Fruit fly (Drosophila melanogaster) whole organism, embryonic: ENCODE results near the gene CG7011.

ENCODE experiments used
- CG10959 ChIP-seq: fragments of 200-800 bp; sonication (Bioruptor generic); IDR thresholded peaks from 2 replicates; pipeline ENCODE4 v1.3.6; 2022; ENCODE audit warnings: missing biosample characterization, missing genetic modification characterization
- CG10979 ChIP-seq: fragments of 200-800 bp; sonication (Bioruptor generic); optimal IDR thresholded peaks from 2 replicates; lab custom pipeline; 2018; ENCODE audit warnings: missing biosample characterization, mild to moderate bottlenecking, missing genetic modification characterization, moderate library complexity
- CG11093 ChIP-seq: fragments of 200-800 bp; sonication (Bioruptor generic); IDR thresholded peaks from 3 replicates; pipeline ENCODE4 v1.3.6; 2022; ENCODE audit warnings: missing biosample characterization, missing genetic modification characterization
- CG11456 ChIP-seq: fragments of 200-800 bp; sonication (Bioruptor generic); IDR thresholded peaks from 3 replicates; pipeline ENCODE4 v1.3.6; 2022; ENCODE audit warnings: missing biosample characterization, missing genetic modification characterization
- CG11560 ChIP-seq: fragments of 200-800 bp; sonication (Bioruptor generic); IDR thresholded peaks from 3 replicates; pipeline ENCODE4 v1.3.6; 2022; ENCODE audit warnings: missing biosample characterization, missing genetic modification characterization
- CG12769 ChIP-seq: fragments of 200-800 bp; sonication (Bioruptor generic); optimal IDR thresholded peaks from 2 replicates; lab custom pipeline; 2019; ENCODE audit warnings: missing biosample characterization, mild to moderate bottlenecking, missing genetic modification characterization, moderate library complexity
- CG14014 ChIP-seq: fragments of 200-800 bp; sonication (Bioruptor generic); IDR thresholded peaks from 2 replicates; pipeline ENCODE4 v1.3.6; 2022; ENCODE audit warnings: missing biosample characterization, missing genetic modification characterization
- CG14860 ChIP-seq: fragments of 200-800 bp; sonication (Bioruptor generic); IDR thresholded peaks from 3 replicates; pipeline ENCODE4 v1.3.6; 2022; ENCODE audit warnings: missing biosample characterization, missing genetic modification characterization; ENCODE audit not compliant: partially characterized antibody
- CG1529 ChIP-seq: fragments of 200-800 bp; sonication (Bioruptor generic); optimal IDR thresholded peaks from 3 replicates; lab custom pipeline; 2018; ENCODE audit warnings: missing biosample characterization, missing genetic modification characterization
- CG15601 ChIP-seq: fragments of 200-800 bp; sonication (Bioruptor generic); optimal IDR thresholded peaks from 3 replicates; lab custom pipeline; 2019; ENCODE audit warnings: missing biosample characterization, mild to moderate bottlenecking, missing genetic modification characterization, moderate library complexity
- CG17361 ChIP-seq: fragments of 200-800 bp; sonication (Bioruptor generic); IDR thresholded peaks from 3 replicates; pipeline ENCODE4 v1.3.6; 2022; ENCODE audit warnings: missing biosample characterization, missing genetic modification characterization
- CG18262 ChIP-seq: fragments of 200-800 bp; optimal IDR thresholded peaks from 3 replicates; lab custom pipeline; 2019; ENCODE audit warnings: missing biosample characterization, mild to moderate bottlenecking, missing genetic modification characterization, moderate library complexity
- CG31388 ChIP-seq: fragments of 200-800 bp; sonication (Bioruptor generic); optimal IDR thresholded peaks from 2 replicates; lab custom pipeline; 2016; ENCODE audit warnings: missing biosample characterization, missing genetic modification characterization
- CG34224 ChIP-seq: fragments of 200-800 bp; sonication (Bioruptor generic); IDR thresholded peaks from 3 replicates; pipeline ENCODE4 v1.3.6; 2022; ENCODE audit warnings: missing biosample characterization, missing genetic modification characterization; ENCODE audit not compliant: partially characterized antibody
- CG3847 ChIP-seq: fragments of 200-800 bp; sonication (Bioruptor generic); IDR thresholded peaks from 2 replicates; pipeline ENCODE4 v1.3.6; 2022; ENCODE audit warnings: missing biosample characterization, missing genetic modification characterization
- CG4282 ChIP-seq: fragments of 200-800 bp; sonication (Bioruptor generic); optimal IDR thresholded peaks from 2 replicates; lab custom pipeline; 2016; ENCODE audit warnings: missing biosample characterization, missing genetic modification characterization
- CG4360 ChIP-seq: fragments of 200-800 bp; sonication (Bioruptor generic); IDR thresholded peaks from 2 replicates; pipeline ENCODE4 v1.3.6; 2022; ENCODE audit warnings: missing biosample characterization, missing genetic modification characterization
- CG7745 ChIP-seq: fragments of 200-800 bp; sonication (Bioruptor generic); optimal IDR thresholded peaks from 2 replicates; lab custom pipeline; 2018; ENCODE audit warnings: missing biosample characterization, mild to moderate bottlenecking, missing genetic modification characterization, moderate library complexity
- D19A ChIP-seq: fragments of 200-800 bp; optimal IDR thresholded peaks from 3 replicates; lab custom pipeline; 2019; ENCODE audit warnings: missing biosample characterization, mild to moderate bottlenecking, missing genetic modification characterization, moderate library complexity
- Doc3 ChIP-seq: fragments of 200-800 bp; sonication (Bioruptor generic); IDR thresholded peaks from 3 replicates; pipeline ENCODE4 v1.3.6; 2022; ENCODE audit warnings: missing biosample characterization, missing genetic modification characterization; ENCODE audit not compliant: partially characterized antibody
- Eip74EF ChIP-seq, 2 experiments: fragments of 200-800 bp in 1 of 2; fragments of >200 bp in 1 of 2; sonication (Bioruptor generic) in 1 of 2; optimal IDR thresholded peaks; 2 replicates each; lab custom pipeline; 2017 to 2019; ENCODE audit warnings: missing biosample characterization in 2 of 2, missing genetic modification characterization in 2 of 2, mild to moderate bottlenecking in 1 of 2, moderate library complexity in 1 of 2
- Fer1 ChIP-seq: fragments of 200-800 bp; sonication (Bioruptor generic); optimal IDR thresholded peaks from 2 replicates; lab custom pipeline; 2017; ENCODE audit warnings: missing biosample characterization, mild to moderate bottlenecking, missing genetic modification characterization
- Hr78 ChIP-seq, 2 experiments: fragments of 200-800 bp in 1 of 2; fragments of >200 bp in 1 of 2; sonication (Bioruptor generic) in 1 of 2; optimal IDR thresholded peaks; 2 replicates each; lab custom pipeline; 2017 to 2019; ENCODE audit warnings: missing biosample characterization in 2 of 2, missing genetic modification characterization in 2 of 2, mild to moderate bottlenecking in 1 of 2, moderate library complexity in 1 of 2
- Kr ChIP-seq: fragments of 200-800 bp; sonication (Bioruptor generic); optimal IDR thresholded peaks from 2 replicates; lab custom pipeline; 2017; ENCODE audit warnings: missing biosample characterization, mild to moderate bottlenecking, missing genetic modification characterization
- Med ChIP-seq: fragments of 200-800 bp; sonication (Bioruptor generic); peaks from one replicate; lab custom pipeline; 2016; ENCODE audit warnings: missing biosample characterization, missing genetic modification characterization, mild to moderate bottlenecking, inconsistent platforms, moderate library complexity
- abd-A ChIP-seq: fragments of 200-800 bp; sonication (Bioruptor generic); optimal IDR thresholded peaks from 3 replicates; lab custom pipeline; 2019; ENCODE audit warnings: missing biosample characterization, mild to moderate bottlenecking, missing genetic modification characterization, moderate library complexity
- bigmax ChIP-seq: fragments of 200-800 bp; sonication (Bioruptor generic); optimal IDR thresholded peaks from 2 replicates; lab custom pipeline; 2018; ENCODE audit warnings: missing biosample characterization, mild to moderate bottlenecking, missing genetic modification characterization
- chif ChIP-seq, 2 experiments: fragments of 200-800 bp; sonication (Bioruptor generic); optimal IDR thresholded peaks; 3 replicates each; lab custom pipeline; 2016; ENCODE audit warnings: missing biosample characterization in 2 of 2, missing genetic modification characterization in 2 of 2
- chinmo ChIP-seq: fragments of 200-800 bp; sonication (Bioruptor generic); IDR thresholded peaks from 4 replicates; pipeline ENCODE4 v1.3.6; 2022; ENCODE audit warnings: missing biosample characterization, missing genetic modification characterization; ENCODE audit not compliant: partially characterized antibody
- chn ChIP-seq: fragments of 200-800 bp; sonication (Bioruptor generic); optimal IDR thresholded peaks from 2 replicates; lab custom pipeline; 2016; ENCODE audit warnings: missing biosample characterization, missing genetic modification characterization
- crol ChIP-seq: fragments of 200-800 bp; sonication (Bioruptor generic); IDR thresholded peaks from 2 replicates; pipeline ENCODE4 v1.3.6; 2022; ENCODE audit warnings: missing biosample characterization, missing genetic modification characterization
- dmrt11E ChIP-seq: fragments of 200-800 bp; sonication (Bioruptor generic); optimal IDR thresholded peaks from 3 replicates; lab custom pipeline; 2018; ENCODE audit warnings: missing biosample characterization, mild to moderate bottlenecking, missing genetic modification characterization, moderate library complexity
- eve ChIP-seq, 2 experiments: fragments of >200 bp; optimal IDR thresholded peaks; 2 replicates each; lab custom pipeline; 2017; ENCODE audit warnings: missing biosample characterization in 2 of 2, missing genetic modification characterization in 2 of 2
- ewg ChIP-seq: fragments of 200-800 bp; sonication (Bioruptor generic); optimal IDR thresholded peaks from 3 replicates; lab custom pipeline; 2017; ENCODE audit warnings: mild to moderate bottlenecking, missing biosample characterization, missing genetic modification reagents, missing genetic modification characterization
- gcm ChIP-seq: fragments of 200-800 bp; sonication (Bioruptor generic); optimal IDR thresholded peaks from 2 replicates; lab custom pipeline; 2019; ENCODE audit warnings: missing biosample characterization, mild to moderate bottlenecking, missing genetic modification characterization, moderate library complexity
- gsb-n ChIP-seq: fragments of 200-800 bp; sonication (Bioruptor generic); optimal IDR thresholded peaks from 3 replicates; lab custom pipeline; 2018; ENCODE audit warnings: missing biosample characterization, mild to moderate bottlenecking, missing genetic modification characterization
- hb ChIP-seq: fragments of 200-800 bp; sonication (Bioruptor generic); IDR thresholded peaks from 3 replicates; pipeline ENCODE4 v1.3.6; 2022; ENCODE audit warnings: missing biosample characterization, missing genetic modification characterization; ENCODE audit not compliant: partially characterized antibody
- lab ChIP-seq: fragments of 200-800 bp; sonication (Bioruptor generic); optimal IDR thresholded peaks from 3 replicates; lab custom pipeline; 2017; ENCODE audit warnings: missing biosample characterization, missing genetic modification characterization, mild to moderate bottlenecking, moderate library complexity, missing genetic modification reagents
- lola ChIP-seq, 3 experiments: fragments of >200 bp in 2 of 3; fragments of 200-800 bp in 1 of 3; sonication (Bioruptor generic) in 1 of 3; optimal IDR thresholded peaks; 2 replicates each; lab custom pipeline; 2017 to 2019; ENCODE audit warnings: missing biosample characterization in 3 of 3, missing genetic modification characterization in 3 of 3, mild to moderate bottlenecking in 1 of 3, moderate library complexity in 1 of 3
- oc ChIP-seq: fragments of 200-800 bp; sonication (Bioruptor generic); optimal IDR thresholded peaks from 2 replicates; lab custom pipeline; 2018; ENCODE audit warnings: missing biosample characterization, mild to moderate bottlenecking, missing genetic modification characterization, moderate library complexity
- phol ChIP-seq: fragments of 200-800 bp; sonication (Bioruptor generic); optimal IDR thresholded peaks from 3 replicates; lab custom pipeline; 2018; ENCODE audit warnings: missing biosample characterization, mild to moderate bottlenecking, missing genetic modification characterization, moderate library complexity
- pnt ChIP-seq: fragments of 200-800 bp; sonication (Bioruptor generic); optimal IDR thresholded peaks from 3 replicates; lab custom pipeline; 2016; ENCODE audit warnings: missing biosample characterization, missing genetic modification characterization
- rib ChIP-seq: fragments of 200-800 bp; sonication (Bioruptor generic); IDR thresholded peaks from 2 replicates; pipeline ENCODE4 v1.3.6; 2022; ENCODE audit warnings: missing biosample characterization, missing genetic modification characterization
- row ChIP-seq: fragments of 200-800 bp; sonication (Bioruptor generic); IDR thresholded peaks from 3 replicates; pipeline ENCODE4 v1.3.6; 2022; ENCODE audit warnings: missing biosample characterization, missing genetic modification characterization
- sob ChIP-seq: fragments of 200-800 bp; sonication (Bioruptor generic); IDR thresholded peaks from 2 replicates; pipeline ENCODE4 v1.3.6; 2022; ENCODE audit warnings: missing biosample characterization, missing genetic modification characterization
- unpg ChIP-seq: fragments of 200-800 bp; sonication (Bioruptor generic); optimal IDR thresholded peaks from 3 replicates; lab custom pipeline; 2018; ENCODE audit warnings: missing biosample characterization, mild to moderate bottlenecking, missing genetic modification characterization, moderate library complexity
- z ChIP-seq: fragments of 200-800 bp; sonication (Bioruptor generic); IDR thresholded peaks from 3 replicates; pipeline ENCODE4 v1.3.6; 2022; ENCODE audit warnings: missing biosample characterization, missing genetic modification characterization

Gene CG7011

dm6 chr3L:15201351-15201750 is 37.9 kb upstream of the CG7011 start (continued):
- TF ChIP-seq lab (GFP tag; lab: Kevin White, UChicago) = no peak
- no peak for TF ChIP-seq CG11456 (GFP tag; lab: Robert Waterston, UW)
- TF ChIP-seq bigmax (GFP tag; lab: Kevin White, UChicago) = no peak
- no peak for TF ChIP-seq CG11560
- TF ChIP-seq chinmo = 0 out of 4 replicates have a peak, but pooled peaks have one; percentile 14
- TF ChIP-seq CG15601 = no peak

DNA sequence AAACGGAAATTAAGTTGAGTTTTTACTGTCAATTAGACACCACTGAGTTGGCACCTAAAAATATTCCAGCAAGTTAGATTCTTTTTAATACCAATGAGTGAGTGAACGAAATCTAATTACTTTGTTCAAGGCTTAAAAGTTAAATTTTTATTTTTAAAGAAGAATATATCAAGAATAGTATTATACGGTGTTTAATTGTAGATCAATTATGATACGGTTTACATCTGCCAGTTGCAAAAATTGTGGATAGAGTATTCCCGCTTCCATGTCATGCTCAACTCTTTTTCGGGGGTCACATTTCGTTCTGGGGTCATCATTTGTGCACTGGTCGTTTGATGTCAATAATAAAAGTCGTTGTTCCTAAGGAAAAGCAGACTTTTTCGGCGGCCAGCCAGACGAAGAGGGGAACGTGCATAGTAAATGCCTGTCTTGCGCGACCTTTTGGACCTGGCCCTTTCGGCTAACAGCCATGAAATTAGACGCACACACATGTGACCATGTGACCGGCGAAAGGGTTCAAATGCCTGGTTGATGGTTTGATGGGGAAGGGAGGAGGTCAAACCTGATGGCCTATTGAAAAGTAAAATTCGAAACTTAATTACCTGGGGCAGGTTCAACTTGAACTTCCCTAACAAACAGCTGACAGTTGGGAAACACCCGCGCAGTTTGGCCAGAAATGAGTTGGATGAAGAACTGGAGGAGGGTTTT is 37.0 kb upstream of the CG7011 start:
- TF ChIP-seq phol (tag; lab: Kevin White, UChicago) (peak; percentile 14), CG14014 (GFP tag; lab: Robert Waterston, UW) (no peak), crol (peak; percentile 50; the same call in 1 of the 2 replicates), Doc3 (no peak), CG4282 (GFP tag; lab: Kevin White, UChicago) (no peak), dmrt11E (peak; percentile 50), CG4360 (GFP tag; lab: Robert Waterston, UW) (no peak), gsb-n (tag; lab: Kevin White, UChicago) (peak; percentile 15), ewg (GFP tag; lab: Kevin White, UChicago) (no peak), Hr78 (GFP tag; optimal IDR thresholded peaks at IDR 0.05; lab: Kevin White, UChicago) (peak in 1 of 2 experiments; percentile 88), hb (GFP tag; lab: Robert Waterston, UW) (no peak), CG1529 (GFP tag; lab: Kevin White, UChicago) (no peak), Med (GFP tag; lab: Kevin White, UChicago) (peak; percentile 52), D19A (tag; lab: Kevin White, UChicago) (peak; percentile 96), chn (GFP tag; lab: Kevin White, UChicago) (no peak), CG7745 (tag; lab: Kevin White, UChicago) (peak; percentile 10), abd-A (peak; percentile 20), eve (GFP tag; optimal IDR thresholded peaks at IDR 0.05; lab: Kevin White, UChicago) (no peak), CG11093 (GFP tag; lab: Robert Waterston, UW) (no peak), CG34224 (GFP tag; lab: Robert Waterston, UW) (no peak), oc (tag; lab: Kevin White, UChicago) (no peak), CG17361 (GFP tag; lab: Robert Waterston, UW) (0 out of 3 replicates have a peak, but pooled peaks have one; percentile 28), z (GFP tag; lab: Robert Waterston, UW) (0 out of 3 replicates have a peak, but pooled peaks have one; percentile 26), CG31388 (GFP tag; lab: Kevin White, UChicago) (no peak), Fer1 (GFP tag; lab: Kevin White, UChicago) (no peak), rib (GFP tag; lab: Robert Waterston, UW) (no peak), gcm (GFP tag; lab: Kevin White, UChicago) (no peak), pnt (GFP tag; lab: Kevin White, UChicago) (no peak), CG14860 (GFP tag; lab: Robert Waterston, UW) (no peak), Kr (GFP tag; lab: Kevin White, UChicago) (peak; percentile 64), CG10979 (tag; lab: Kevin White, UChicago) (peak; percentile 1), unpg (no peak), row (GFP tag; lab: Robert Waterston, UW) (peak; percentile 10; the same call in 1 of the 3 replicates), CG10959 (no peak), CG12769 (tag; lab: Kevin White, UChicago) (no peak), CG18262 (peak; percentile 39), CG3847 (GFP tag; lab: Robert Waterston, UW) (no peak), Eip74EF (GFP tag; optimal IDR thresholded peaks at IDR 0.05; lab: Kevin White, UChicago) (no peak), chif (GFP tag; optimal IDR thresholded peaks at IDR 0.05; lab: Kevin White, UChicago) (no peak), lola (GFP tag; optimal IDR thresholded peaks at IDR 0.05; lab: Kevin White, UChicago) (peak in 1 of 3 experiments; percentile 44), sob (GFP tag; lab: Robert Waterston, UW) (no peak)
